Fruit fly (Drosophila melanogaster) whole organism: ENCODE measurements around the gene MED30.

Experiments
- CG8478 ChIP-seq: fragments of >200 bp; optimal IDR thresholded peaks from 2 replicates; lab custom pipeline; 2018; ENCODE audit warnings: inconsistent platforms
- EcR ChIP-seq, 2 experiments: fragments of >200 bp; optimal IDR thresholded peaks; 2 replicates each; lab custom pipeline; 2017; ENCODE audit warnings: missing biosample characterization in 2 of 2, missing genetic modification characterization in 2 of 2, missing genetic modification reagents in 2 of 2
- pan ChIP-seq: fragments of >200 bp; optimal IDR thresholded peaks from 2 replicates; lab custom pipeline; 2017
- psq ChIP-seq: fragments of >200 bp; optimal IDR thresholded peaks from 2 replicates; lab custom pipeline; 2017

dm6 chr3L:627370-627769 lies 26.5 kb downstream of the MED30 start:
- TF ChIP-seq CG8478 (no peak), EcR (GFP tag; optimal IDR thresholded peaks at IDR 0.05; lab: Kevin White, UChicago) (no peak), psq (lab: Kevin White, UChicago) (no peak), pan (no peak)
